Fruit fly (Drosophila melanogaster) whole organism, embryonic: ENCODE results near the gene CG13364.
A peak's percentile ranks its signal among the peaks of the same experiment; 100 is the strongest.

ENCODE experiments used
- Abd-B ChIP-seq: fragments of 200-800 bp; sonication (Bioruptor generic); optimal IDR thresholded peaks from 2 replicates; lab custom pipeline; 2018; ENCODE audit warnings: missing biosample characterization, mild to moderate bottlenecking, missing genetic modification characterization, moderate library complexity
- Ada2b ChIP-seq: fragments of 200-800 bp; sonication (Bioruptor generic); IDR thresholded peaks from 2 replicates; pipeline ENCODE4 v1.3.6; 2022; ENCODE audit warnings: missing biosample characterization, missing genetic modification characterization
- Asciz ChIP-seq: fragments of 200-800 bp; sonication (Bioruptor generic); optimal IDR thresholded peaks from 2 replicates; lab custom pipeline; 2017; ENCODE audit warnings: missing biosample characterization, mild to moderate bottlenecking, missing genetic modification characterization, missing genetic modification reagents
- Awh ChIP-seq: fragments of 200-800 bp; sonication (Bioruptor generic); IDR thresholded peaks from 2 replicates; pipeline ENCODE4, ENCODE4 v1.3.6; 2022; ENCODE audit warnings: missing biosample characterization, missing genetic modification characterization
- BtbVII ChIP-seq: fragments of 200-800 bp; sonication (Bioruptor generic); optimal IDR thresholded peaks from 3 replicates; lab custom pipeline; 2017; ENCODE audit warnings: missing biosample characterization, mild to moderate bottlenecking, missing genetic modification characterization
- CG10209 ChIP-seq: fragments of 200-800 bp; sonication (Bioruptor generic); optimal IDR thresholded peaks from 3 replicates; lab custom pipeline; 2017; ENCODE audit warnings: missing biosample characterization, mild to moderate bottlenecking, missing genetic modification characterization, missing genetic modification reagents
- CG10321 ChIP-seq: fragments of 200-800 bp; sonication (Bioruptor generic); IDR thresholded peaks from 2 replicates; pipeline ENCODE4 v1.3.6; 2022; ENCODE audit warnings: missing biosample characterization, missing genetic modification characterization
- CG13424 ChIP-seq: fragments of 200-800 bp; sonication (Bioruptor generic); optimal IDR thresholded peaks from 2 replicates; lab custom pipeline; 2019; ENCODE audit warnings: missing biosample characterization, mild to moderate bottlenecking, missing genetic modification characterization, moderate library complexity
- CG13775 ChIP-seq: fragments of 200-800 bp; sonication (Bioruptor generic); optimal IDR thresholded peaks from 3 replicates; lab custom pipeline; 2017; ENCODE audit warnings: missing biosample characterization, mild to moderate bottlenecking, missing genetic modification characterization
- CG15011 ChIP-seq: fragments of 200-800 bp; sonication (Bioruptor generic); optimal IDR thresholded peaks from 3 replicates; lab custom pipeline; 2018; ENCODE audit warnings: missing biosample characterization, mild to moderate bottlenecking, missing genetic modification characterization
- CG15601 ChIP-seq: fragments of 200-800 bp; sonication (Bioruptor generic); optimal IDR thresholded peaks from 3 replicates; lab custom pipeline; 2019; ENCODE audit warnings: missing biosample characterization, mild to moderate bottlenecking, missing genetic modification characterization, moderate library complexity
- CG17328 ChIP-seq: fragments of 200-800 bp; sonication (Bioruptor generic); IDR thresholded peaks from 2 replicates; pipeline ENCODE4 v1.3.6; 2022; ENCODE audit warnings: missing biosample characterization, missing genetic modification characterization
- CG2875 ChIP-seq: fragments of 200-800 bp; sonication (Bioruptor generic); optimal IDR thresholded peaks from 2 replicates; lab custom pipeline; 2017; ENCODE audit warnings: missing biosample characterization, mild to moderate bottlenecking, missing genetic modification characterization, missing genetic modification reagents
- CG32532 ChIP-seq: fragments of 200-800 bp; sonication (Bioruptor generic); IDR thresholded peaks from 2 replicates; pipeline ENCODE4 v1.3.6; 2022; ENCODE audit warnings: missing biosample characterization, missing genetic modification characterization
- CG4404 ChIP-seq: fragments of 200-800 bp; sonication (Bioruptor generic); IDR thresholded peaks from 2 replicates; pipeline ENCODE4 v1.3.6; 2022; ENCODE audit warnings: missing biosample characterization, missing genetic modification characterization
- CG5245 ChIP-seq: fragments of 200-800 bp; sonication (Bioruptor generic); optimal IDR thresholded peaks from 3 replicates; lab custom pipeline; 2016; ENCODE audit warnings: missing biosample characterization, missing genetic modification characterization
- CG6791 ChIP-seq: fragments of 200-800 bp; sonication (Bioruptor generic); IDR thresholded peaks from 3 replicates; pipeline ENCODE4 v1.3.6; 2022; ENCODE audit warnings: missing biosample characterization, missing genetic modification characterization; ENCODE audit not compliant: partially characterized antibody
- CG7357 ChIP-seq: fragments of 200-800 bp; sonication (Bioruptor generic); IDR thresholded peaks from 3 replicates; pipeline ENCODE4 v1.3.6; 2022; ENCODE audit warnings: missing biosample characterization, missing genetic modification characterization
- CG8089 ChIP-seq: fragments of 200-800 bp; sonication (Bioruptor generic); optimal IDR thresholded peaks from 3 replicates; lab custom pipeline; 2016; ENCODE audit warnings: missing biosample characterization, missing genetic modification characterization
- CG8765 ChIP-seq: fragments of 200-800 bp; sonication (Bioruptor generic); IDR thresholded peaks from 2 replicates; pipeline ENCODE4 v1.3.6; 2022; ENCODE audit warnings: missing biosample characterization, missing genetic modification characterization
- CG9817 ChIP-seq: fragments of 200-800 bp; sonication (Bioruptor generic); optimal IDR thresholded peaks from 2 replicates; lab custom pipeline; 2018; ENCODE audit warnings: missing biosample characterization, mild to moderate bottlenecking, missing genetic modification characterization, moderate library complexity
- Dfd ChIP-seq, 2 experiments: fragments of >200 bp; optimal IDR thresholded peaks; 2 replicates each; lab custom pipeline; 2017; ENCODE audit warnings: missing biosample characterization in 2 of 2, missing genetic modification characterization in 2 of 2
- Doc2 ChIP-seq: fragments of 200-800 bp; sonication (Bioruptor generic); IDR thresholded peaks from 2 replicates; pipeline ENCODE4 v1.3.6; 2022; ENCODE audit warnings: missing biosample characterization, missing genetic modification characterization
- Ets65A ChIP-seq: fragments of 200-800 bp; sonication (Bioruptor generic); peaks from one replicate; lab custom pipeline; 2016; ENCODE audit warnings: missing biosample characterization, missing genetic modification characterization
- H2.0 ChIP-seq: fragments of 200-800 bp; sonication (Bioruptor generic); IDR thresholded peaks from 2 replicates; pipeline ENCODE4 v1.3.6; 2022; ENCODE audit warnings: missing biosample characterization, missing genetic modification characterization
- Hsf ChIP-seq: fragments of 200-800 bp; sonication (Bioruptor generic); optimal IDR thresholded peaks from 3 replicates; lab custom pipeline; 2016; ENCODE audit warnings: missing biosample characterization, missing genetic modification characterization
- Lhr ChIP-seq: fragments of 200-800 bp; sonication (Bioruptor generic); optimal IDR thresholded peaks from 3 replicates; lab custom pipeline; 2017; ENCODE audit warnings: mild to moderate bottlenecking, missing biosample characterization, missing genetic modification reagents, missing genetic modification characterization
- Mad ChIP-seq: fragments of 200-800 bp; sonication (Bioruptor generic); optimal IDR thresholded peaks from 2 replicates; lab custom pipeline; 2016; ENCODE audit warnings: missing biosample characterization, missing genetic modification characterization
- Med ChIP-seq: fragments of 200-800 bp; sonication (Bioruptor generic); peaks from one replicate; lab custom pipeline; 2016; ENCODE audit warnings: missing biosample characterization, missing genetic modification characterization, mild to moderate bottlenecking, inconsistent platforms, moderate library complexity
- Opbp ChIP-seq: fragments of 200-800 bp; sonication (Bioruptor generic); IDR thresholded peaks from 3 replicates; pipeline ENCODE4 v1.3.6; 2022; ENCODE audit warnings: missing biosample characterization, missing genetic modification characterization; ENCODE audit not compliant: partially characterized antibody
- Scr ChIP-seq: fragments of 200-800 bp; sonication (Bioruptor generic); IDR thresholded peaks from 2 replicates; pipeline ENCODE4 v1.3.6; 2022; ENCODE audit warnings: missing biosample characterization, missing genetic modification characterization; ENCODE audit not compliant: partially characterized antibody
- Side ChIP-seq: fragments of 200-800 bp; sonication (Bioruptor generic); optimal IDR thresholded peaks from 2 replicates; lab custom pipeline; 2016; ENCODE audit warnings: missing biosample characterization, missing genetic modification characterization
- Vsx1 ChIP-seq: fragments of 200-800 bp; sonication (Bioruptor generic); optimal IDR thresholded peaks from 2 replicates; lab custom pipeline; 2017; ENCODE audit warnings: missing biosample characterization, mild to moderate bottlenecking, missing genetic modification characterization, missing genetic modification reagents
- amos ChIP-seq: fragments of 200-800 bp; sonication (Bioruptor generic); IDR thresholded peaks from 2 replicates; pipeline ENCODE4 v1.3.6; 2022; ENCODE audit warnings: missing biosample characterization, missing genetic modification characterization; ENCODE audit not compliant: partially characterized antibody
- bigmax ChIP-seq: fragments of 200-800 bp; sonication (Bioruptor generic); optimal IDR thresholded peaks from 2 replicates; lab custom pipeline; 2018; ENCODE audit warnings: missing biosample characterization, mild to moderate bottlenecking, missing genetic modification characterization
- btn ChIP-seq: fragments of 200-800 bp; sonication (Bioruptor generic); optimal IDR thresholded peaks from 2 replicates; lab custom pipeline; 2016; ENCODE audit warnings: missing biosample characterization, missing genetic modification characterization
- ci ChIP-seq: fragments of 200-800 bp; sonication (Bioruptor generic); IDR thresholded peaks from 3 replicates; pipeline ENCODE4 v1.3.6; 2022; ENCODE audit warnings: missing biosample characterization, missing genetic modification characterization
- disco-r ChIP-seq: fragments of 200-800 bp; sonication (Bioruptor generic); optimal IDR thresholded peaks from 2 replicates; lab custom pipeline; 2016; ENCODE audit warnings: missing biosample characterization, missing genetic modification characterization
- fd96Cb ChIP-seq: fragments of 200-800 bp; sonication (Bioruptor generic); optimal IDR thresholded peaks from 2 replicates; lab custom pipeline; 2018; ENCODE audit warnings: missing biosample characterization, mild to moderate bottlenecking, missing genetic modification characterization, moderate library complexity
- gfzf ChIP-seq: fragments of 200-800 bp; sonication (Bioruptor generic); optimal IDR thresholded peaks from 2 replicates; lab custom pipeline; 2016; ENCODE audit warnings: missing biosample characterization, mild to moderate bottlenecking, missing genetic modification characterization, moderate library complexity
- grau ChIP-seq: fragments of 200-800 bp; optimal IDR thresholded peaks from 3 replicates; lab custom pipeline; 2019; ENCODE audit warnings: missing biosample characterization, mild to moderate bottlenecking, missing genetic modification characterization, moderate library complexity
- her ChIP-seq: fragments of 200-800 bp; sonication (Bioruptor generic); optimal IDR thresholded peaks from 2 replicates; lab custom pipeline; 2016; ENCODE audit warnings: missing biosample characterization, missing genetic modification characterization
- klu ChIP-seq: fragments of 200-800 bp; sonication (Bioruptor generic); IDR thresholded peaks from 2 replicates; pipeline ENCODE4 v1.3.6; 2022; ENCODE audit warnings: missing biosample characterization, missing genetic modification characterization
- lilli ChIP-seq: fragments of 200-800 bp; sonication (Bioruptor generic); optimal IDR thresholded peaks from 3 replicates; lab custom pipeline; 2016; ENCODE audit warnings: missing biosample characterization, missing genetic modification characterization
- pfk ChIP-seq: fragments of 200-800 bp; sonication (Bioruptor generic); optimal IDR thresholded peaks from 2 replicates; lab custom pipeline; 2018; ENCODE audit warnings: missing biosample characterization, mild to moderate bottlenecking, missing genetic modification characterization, moderate library complexity
- psq ChIP-seq: fragments of 200-800 bp; sonication (Bioruptor generic); optimal IDR thresholded peaks from 2 replicates; lab custom pipeline; 2017; ENCODE audit warnings: missing biosample characterization, missing genetic modification characterization
- sd ChIP-seq: fragments of 200-800 bp; sonication (Bioruptor generic); optimal IDR thresholded peaks from 3 replicates; lab custom pipeline; 2018; ENCODE audit warnings: missing biosample characterization, mild to moderate bottlenecking, missing genetic modification characterization, moderate library complexity
- sens ChIP-seq: fragments of 200-800 bp; sonication (Bioruptor generic); peaks from one replicate; lab custom pipeline; 2016; ENCODE audit warnings: missing biosample characterization, missing genetic modification characterization
- shn ChIP-seq: fragments of 200-800 bp; sonication (Bioruptor generic); optimal IDR thresholded peaks from 3 replicates; lab custom pipeline; 2016; ENCODE audit warnings: missing biosample characterization, missing genetic modification characterization
- tap ChIP-seq: fragments of 200-800 bp; optimal IDR thresholded peaks from 3 replicates; lab custom pipeline; 2019; ENCODE audit warnings: missing biosample characterization, mild to moderate bottlenecking, missing genetic modification characterization, moderate library complexity
- toy ChIP-seq: fragments of 200-800 bp; sonication (Bioruptor generic); IDR thresholded peaks from 2 replicates; pipeline ENCODE4 v1.3.6; 2022; ENCODE audit warnings: missing biosample characterization, missing genetic modification characterization

Gene CG13364

dm6 chrX:654949-655348 lies 29.9 kb upstream of the CG13364 start (continued):
- peak; percentile 97 for TF ChIP-seq CG13424 (tag; lab: Kevin White, UChicago)
- peak; percentile 59 for TF ChIP-seq psq
- TF ChIP-seq CG6791 = no peak
- TF ChIP-seq lilli = peak; percentile 96
- TF ChIP-seq toy (GFP tag; lab: Robert Waterston, UW) = peak; percentile 90
- peak; percentile 96 for TF ChIP-seq Ada2b (GFP tag; lab: Robert Waterston, UW)
- TF ChIP-seq CG32532 (GFP tag; lab: Robert Waterston, UW) = peak; percentile 98
- TF ChIP-seq Ets65A (GFP tag; lab: Kevin White, UChicago) = peak; percentile 99
- peak; percentile 89 for TF ChIP-seq Lhr
- peak; percentile 91 for TF ChIP-seq Mad (GFP tag; lab: Kevin White, UChicago)
- peak; percentile 96 for TF ChIP-seq tap (tag; lab: Kevin White, UChicago)
- peak; percentile 99 for TF ChIP-seq Med
- peak; percentile 96 for TF ChIP-seq CG2875 (GFP tag; lab: Kevin White, UChicago)
- TF ChIP-seq CG10209 = peak; percentile 94
- peak; percentile 99 for TF ChIP-seq ci (GFP tag; lab: Robert Waterston, UW)
- TF ChIP-seq CG4404 (GFP tag; lab: Robert Waterston, UW) = peak; percentile 89
- peak; percentile 95 for TF ChIP-seq her
- TF ChIP-seq CG10321 (GFP tag; lab: Robert Waterston, UW) = peak; percentile 70
- peak; percentile 86 for TF ChIP-seq klu (GFP tag; lab: Robert Waterston, UW)
- peak; percentile 91 for TF ChIP-seq CG13775 (GFP tag; lab: Kevin White, UChicago)
- peak; percentile 92 for TF ChIP-seq BtbVII (GFP tag; lab: Kevin White, UChicago)
- peak; percentile 93 for TF ChIP-seq CG8089 (GFP tag; lab: Kevin White, UChicago)
- TF ChIP-seq CG15011 (GFP tag; lab: Kevin White, UChicago) = no peak
- peak; percentile 97 for TF ChIP-seq CG17328 (GFP tag; lab: Robert Waterston, UW)
- TF ChIP-seq CG9817 = peak; percentile 95
- TF ChIP-seq amos = no peak
- TF ChIP-seq Awh (GFP tag; lab: Robert Waterston, UW) = peak; percentile 95
- TF ChIP-seq shn (GFP tag; lab: Kevin White, UChicago) = peak; percentile 95
- peak; percentile 90 for TF ChIP-seq CG15601
- TF ChIP-seq CG5245 (GFP tag; lab: Kevin White, UChicago) = peak; percentile 95
- peak; percentile 88 for TF ChIP-seq btn (GFP tag; lab: Kevin White, UChicago)
- peak; percentile 96 for TF ChIP-seq H2.0 (GFP tag; lab: Robert Waterston, UW)
- no peak for TF ChIP-seq Scr (GFP tag; lab: Robert Waterston, UW)
- peak; percentile 91 for TF ChIP-seq disco-r
- no peak for TF ChIP-seq Vsx1 (GFP tag; lab: Kevin White, UChicago)
- peak; percentile 91 for TF ChIP-seq fd96Cb
- TF ChIP-seq pfk (GFP tag; lab: Kevin White, UChicago) = peak; percentile 69
- TF ChIP-seq Doc2 (GFP tag; lab: Robert Waterston, UW) = peak; percentile 80
- peak; percentile 93 for TF ChIP-seq grau (tag; lab: Kevin White, UChicago)
- peak; percentile 90 for TF ChIP-seq Abd-B
- TF ChIP-seq Hsf (GFP tag; lab: Kevin White, UChicago) = peak; percentile 95
- peak; percentile 99 for TF ChIP-seq sens (GFP tag; lab: Kevin White, UChicago)
- TF ChIP-seq Opbp (GFP tag; lab: Robert Waterston, UW) = no peak
- TF ChIP-seq sd = peak; percentile 85
- TF ChIP-seq gfzf (GFP tag; lab: Kevin White, UChicago) = peak; percentile 13
- TF ChIP-seq Asciz (GFP tag; lab: Kevin White, UChicago) = peak; percentile 94
- TF ChIP-seq Dfd (GFP tag; optimal IDR thresholded peaks at IDR 0.05; lab: Kevin White, UChicago) = no peak
- peak; percentile 95 for TF ChIP-seq Side (GFP tag; lab: Kevin White, UChicago)
- peak; percentile 83 for TF ChIP-seq CG8765 (GFP tag; lab: Robert Waterston, UW)
- peak; percentile 57 for TF ChIP-seq bigmax
- peak; percentile 87 for TF ChIP-seq CG7357 (GFP tag; lab: Robert Waterston, UW)
